Fruit fly (Drosophila melanogaster) whole organism, embryonic: Measurements from ENCODE around the gene shakB.

Experiments
- CG1024 ChIP-seq: fragments of 200-800 bp; sonication (Bioruptor generic); IDR thresholded peaks from 2 replicates; pipeline ENCODE4 v1.3.6; 2022; ENCODE audit warnings: missing biosample characterization, missing genetic modification characterization
- CG14441 ChIP-seq: fragments of 200-800 bp; sonication (Bioruptor generic); IDR thresholded peaks from 2 replicates; pipeline ENCODE4 v1.3.6; 2022; ENCODE audit warnings: missing biosample characterization, missing genetic modification characterization
- CG15011 ChIP-seq: fragments of 200-800 bp; sonication (Bioruptor generic); optimal IDR thresholded peaks from 3 replicates; lab custom pipeline; 2018; ENCODE audit warnings: missing biosample characterization, mild to moderate bottlenecking, missing genetic modification characterization
- CG15073 ChIP-seq: fragments of 200-800 bp; sonication (Bioruptor generic); optimal IDR thresholded peaks from 2 replicates; lab custom pipeline; 2016; ENCODE audit warnings: missing biosample characterization, missing genetic modification characterization
- CG17612 ChIP-seq: fragments of 200-800 bp; sonication (Bioruptor generic); IDR thresholded peaks from 2 replicates; pipeline ENCODE4 v1.3.6; 2022; ENCODE audit warnings: missing biosample characterization, missing genetic modification characterization
- CG17802 ChIP-seq: fragments of 200-800 bp; sonication (Bioruptor generic); optimal IDR thresholded peaks from 2 replicates; lab custom pipeline; 2018; ENCODE audit warnings: missing biosample characterization, mild to moderate bottlenecking, missing genetic modification characterization, moderate library complexity
- CG1832 ChIP-seq: fragments of 200-800 bp; sonication (Bioruptor generic); optimal IDR thresholded peaks from 2 replicates; lab custom pipeline; 2017; ENCODE audit warnings: missing biosample characterization, mild to moderate bottlenecking, missing genetic modification characterization, inconsistent platforms
- CG2199 ChIP-seq: fragments of 200-800 bp; sonication (Bioruptor generic); IDR thresholded peaks from 3 replicates; pipeline ENCODE4 v1.3.6; 2022; ENCODE audit warnings: missing biosample characterization, missing genetic modification characterization
- CG32772 ChIP-seq: fragments of 200-800 bp; sonication (Bioruptor generic); IDR thresholded peaks from 2 replicates; pipeline ENCODE4 v1.3.6; 2022; ENCODE audit warnings: missing biosample characterization, missing genetic modification characterization
- CG34422 ChIP-seq: fragments of 200-800 bp; sonication (Bioruptor generic); IDR thresholded peaks from 3 replicates; pipeline ENCODE4 v1.3.6; 2022; ENCODE audit warnings: missing biosample characterization, missing genetic modification characterization
- CG43689 ChIP-seq: fragments of 200-800 bp; sonication (Bioruptor generic); IDR thresholded peaks from 2 replicates; pipeline ENCODE4 v1.3.6; 2022; ENCODE audit warnings: missing biosample characterization, missing genetic modification characterization
- CG4617 ChIP-seq: fragments of 200-800 bp; sonication (Bioruptor generic); optimal IDR thresholded peaks from 3 replicates; lab custom pipeline; 2016; ENCODE audit warnings: missing biosample characterization, missing genetic modification characterization, borderline replicate concordance
- CG7556 ChIP-seq: fragments of 200-800 bp; sonication (Bioruptor generic); optimal IDR thresholded peaks from 2 replicates; lab custom pipeline; 2017; ENCODE audit warnings: missing biosample characterization, mild to moderate bottlenecking, missing genetic modification characterization
- Camta ChIP-seq: fragments of 200-800 bp; sonication (Bioruptor generic); optimal IDR thresholded peaks from 2 replicates; lab custom pipeline; 2016; ENCODE audit warnings: missing biosample characterization, missing genetic modification characterization
- Ets97D ChIP-seq: fragments of 200-800 bp; sonication (Bioruptor generic); optimal IDR thresholded peaks from 3 replicates; lab custom pipeline; 2016; ENCODE audit warnings: missing biosample characterization, missing genetic modification characterization
- HHEX ChIP-seq: fragments of 200-800 bp; sonication (Bioruptor generic); optimal IDR thresholded peaks from 3 replicates; lab custom pipeline; 2017; ENCODE audit warnings: missing biosample characterization, mild to moderate bottlenecking, missing genetic modification characterization, missing genetic modification reagents
- Hr39 ChIP-seq: fragments of >200 bp; optimal IDR thresholded peaks from 2 replicates; lab custom pipeline; 2017
- Lpt ChIP-seq: fragments of >200 bp; optimal IDR thresholded peaks from 2 replicates; lab custom pipeline; 2018; ENCODE audit warnings: missing biosample characterization, missing genetic modification characterization
- Mad ChIP-seq: fragments of 200-800 bp; sonication (Bioruptor generic); optimal IDR thresholded peaks from 2 replicates; lab custom pipeline; 2016; ENCODE audit warnings: missing biosample characterization, missing genetic modification characterization
- Med ChIP-seq: fragments of 200-800 bp; sonication (Bioruptor generic); peaks from one replicate; lab custom pipeline; 2016; ENCODE audit warnings: missing biosample characterization, missing genetic modification characterization, mild to moderate bottlenecking, inconsistent platforms, moderate library complexity
- Myb ChIP-seq: fragments of 200-800 bp; sonication (Bioruptor generic); optimal IDR thresholded peaks from 2 replicates; lab custom pipeline; 2016; ENCODE audit warnings: missing biosample characterization, missing genetic modification characterization
- NC2β ChIP-seq: fragments of 200-800 bp; sonication (Bioruptor generic); optimal IDR thresholded peaks from 2 replicates; lab custom pipeline; 2016; ENCODE audit warnings: missing biosample characterization, missing genetic modification characterization
- NfI ChIP-seq: fragments of 200-800 bp; sonication (Bioruptor generic); optimal IDR thresholded peaks from 3 replicates; lab custom pipeline; 2018; ENCODE audit warnings: missing biosample characterization, mild to moderate bottlenecking, missing genetic modification characterization, moderate library complexity
- Rfx ChIP-seq: fragments of 200-800 bp; sonication (Bioruptor generic); IDR thresholded peaks from 2 replicates; pipeline ENCODE4 v1.3.6; 2022; ENCODE audit warnings: missing biosample characterization, missing genetic modification characterization
- Ssrp ChIP-seq: fragments of 200-800 bp; sonication (Bioruptor generic); optimal IDR thresholded peaks from 2 replicates; lab custom pipeline; 2018; ENCODE audit warnings: missing biosample characterization, mild to moderate bottlenecking, missing genetic modification characterization, moderate library complexity
- Xrp1 ChIP-seq: fragments of 200-800 bp; sonication (Bioruptor generic); IDR thresholded peaks from 2 replicates; pipeline ENCODE4 v1.3.6; 2022; ENCODE audit warnings: missing biosample characterization, missing genetic modification characterization
- cad ChIP-seq: fragments of >200 bp; optimal IDR thresholded peaks from 2 replicates; lab custom pipeline; 2017; ENCODE audit warnings: missing biosample characterization, missing genetic modification characterization
- dan ChIP-seq: fragments of 200-800 bp; sonication (Bioruptor generic); IDR thresholded peaks from 2 replicates; pipeline ENCODE4 v1.3.6; 2022; ENCODE audit warnings: missing biosample characterization, missing genetic modification characterization
- dmrt99B ChIP-seq: fragments of 200-800 bp; sonication (Bioruptor generic); optimal IDR thresholded peaks from 2 replicates; lab custom pipeline; 2018; ENCODE audit warnings: missing biosample characterization, mild to moderate bottlenecking, missing genetic modification characterization, moderate library complexity
- emc ChIP-seq: fragments of 200-800 bp; sonication (Bioruptor generic); optimal IDR thresholded peaks from 2 replicates; lab custom pipeline; 2016; ENCODE audit warnings: missing biosample characterization, missing genetic modification characterization
- kay ChIP-seq: fragments of 200-800 bp; sonication (Bioruptor generic); optimal IDR thresholded peaks from 2 replicates; lab custom pipeline; 2016; ENCODE audit warnings: missing biosample characterization, missing genetic modification characterization
- kni ChIP-seq: fragments of 200-800 bp; sonication (Bioruptor generic); optimal IDR thresholded peaks from 3 replicates; lab custom pipeline; 2017; ENCODE audit warnings: mild to moderate bottlenecking, missing biosample characterization, missing genetic modification reagents, missing genetic modification characterization
- lilli ChIP-seq: fragments of 200-800 bp; sonication (Bioruptor generic); optimal IDR thresholded peaks from 3 replicates; lab custom pipeline; 2016; ENCODE audit warnings: missing biosample characterization, missing genetic modification characterization
- mam ChIP-seq: fragments of 200-800 bp; sonication (Bioruptor generic); optimal IDR thresholded peaks from 3 replicates; lab custom pipeline; 2016; ENCODE audit warnings: missing biosample characterization, missing genetic modification characterization
- prd ChIP-seq, 3 experiments: fragments of >200 bp in 2 of 3; fragments of 200-800 bp in 1 of 3; sonication (Bioruptor generic) in 1 of 3; optimal IDR thresholded peaks in 2 of 3; IDR thresholded peaks in 1 of 3; 2 replicates in 2 of 3; 3 replicates in 1 of 3; pipeline versions ENCODE4 v1.3.6 to Lab custom; 2017 to 2022; ENCODE audit warnings: missing biosample characterization in 1 of 3, missing genetic modification characterization in 1 of 3
- run ChIP-seq: fragments of 200-800 bp; sonication (Bioruptor generic); optimal IDR thresholded peaks from 3 replicates; lab custom pipeline; 2018; ENCODE audit warnings: missing biosample characterization, mild to moderate bottlenecking, missing genetic modification characterization
- sens ChIP-seq: fragments of 200-800 bp; sonication (Bioruptor generic); peaks from one replicate; lab custom pipeline; 2016; ENCODE audit warnings: missing biosample characterization, missing genetic modification characterization
- sens-2 ChIP-seq: fragments of 200-800 bp; sonication (Bioruptor generic); IDR thresholded peaks from 2 replicates; pipeline ENCODE4 v1.3.6; 2022; ENCODE audit warnings: missing biosample characterization, missing genetic modification characterization
- sr ChIP-seq: fragments of 200-800 bp; sonication (Bioruptor generic); IDR thresholded peaks from 3 replicates; pipeline ENCODE4 v1.3.6; 2022; ENCODE audit warnings: missing biosample characterization, missing genetic modification characterization
- tll ChIP-seq, 2 experiments: fragments of 200-800 bp in 1 of 2; fragments of >200 bp in 1 of 2; sonication (Bioruptor generic) in 1 of 2; optimal IDR thresholded peaks; 2 replicates each; lab custom pipeline; 2017 to 2019; ENCODE audit warnings: missing biosample characterization in 2 of 2, missing genetic modification characterization in 2 of 2, mild to moderate bottlenecking in 1 of 2, moderate library complexity in 1 of 2
- wor ChIP-seq: fragments of 200-800 bp; sonication (Bioruptor generic); IDR thresholded peaks from 2 replicates; pipeline ENCODE4 v1.3.6; 2022; ENCODE audit warnings: missing biosample characterization, missing genetic modification characterization

Gene shakB

DNA sequence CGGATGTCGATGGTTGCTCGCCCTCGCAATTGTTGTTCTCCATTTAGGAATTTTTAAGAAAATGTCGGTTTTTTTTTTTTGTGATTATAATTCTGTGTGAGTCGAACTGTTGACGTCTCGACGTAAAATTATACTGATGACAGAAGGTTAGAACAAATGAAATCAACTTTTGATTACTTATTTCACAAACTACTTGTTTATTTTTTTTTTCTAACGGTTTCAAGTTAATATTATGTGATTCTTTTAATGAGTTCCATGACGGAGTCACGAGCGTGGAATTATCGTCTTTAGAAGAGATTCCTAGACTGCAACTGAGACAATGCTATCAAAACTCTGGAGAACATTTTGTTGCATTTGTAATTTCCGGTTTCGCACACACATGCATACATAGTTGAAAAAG lies 57.6 kb downstream of the shakB start, which contains the start of gene CG1314:
Gene CG1314 (minus strand): TSS at position 101 of the 400 bp plus-strand sequence.
- TF ChIP-seq CG1832 (no peak), Rfx (GFP tag; lab: Robert Waterston, UW) (no peak), Camta (no peak), CG14441 (GFP tag; lab: Robert Waterston, UW) (no peak), lilli (GFP tag; lab: Kevin White, UChicago) (no peak), CG1024 (no peak), emc (GFP tag; lab: Kevin White, UChicago) (no peak), dmrt99B (no peak), CG34422 (GFP tag; lab: Robert Waterston, UW) (no peak), HHEX (no peak), Ssrp (tag; lab: Kevin White, UChicago) (no peak), tll (GFP tag; optimal IDR thresholded peaks at IDR 0.05; lab: Kevin White, UChicago) (no peak)

DNA sequence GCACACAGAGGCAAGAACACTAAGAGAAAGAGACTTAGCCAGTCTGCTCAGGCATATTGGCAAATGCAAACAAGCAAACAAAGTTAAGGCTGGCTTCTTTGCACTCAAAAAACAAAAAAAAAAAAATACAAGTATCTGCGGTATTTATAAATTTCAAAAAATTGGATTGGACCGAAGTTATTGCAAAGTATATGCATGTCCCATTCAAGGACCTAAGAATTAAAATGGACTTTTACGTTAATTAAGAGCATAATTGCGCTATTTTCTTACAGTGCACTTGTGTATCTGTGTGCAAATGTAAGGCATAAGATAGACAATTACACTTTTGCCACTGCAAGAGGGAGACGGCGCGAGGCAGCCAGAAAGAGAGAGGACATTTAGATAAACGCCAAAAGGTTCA lies 63.1 kb downstream of the shakB start:
- no peak for TF ChIP-seq kay
- TF ChIP-seq sens (GFP tag; lab: Kevin White, UChicago): peak; percentile 10
- TF ChIP-seq wor: no peak
- no peak for TF ChIP-seq CG2199
- TF ChIP-seq sr: no peak
- TF ChIP-seq sens-2 (GFP tag; lab: Robert Waterston, UW): 0 out of 2 replicates have a peak, but pooled peaks have one; percentile 10
- TF ChIP-seq NC2β: no peak
- TF ChIP-seq prd (optimal IDR thresholded peaks at IDR 0.05; lab: Kevin White, UChicago): no peak
- TF ChIP-seq prd (GFP tag; IDR thresholded peaks at IDR 0.05; lab: Robert Waterston, UW): peak; percentile 62; the same call in 2 of the 3 replicates
- 0 out of 2 replicates have a peak, but pooled peaks have one; percentile 21 for TF ChIP-seq CG32772 (GFP tag; lab: Robert Waterston, UW)
- no peak for TF ChIP-seq run (tag; lab: Kevin White, UChicago)
- no peak for TF ChIP-seq dan (GFP tag; lab: Robert Waterston, UW)
- no peak for TF ChIP-seq CG17802 (tag; lab: Kevin White, UChicago)
- no peak for TF ChIP-seq CG43689 (GFP tag; lab: Robert Waterston, UW)
- no peak for TF ChIP-seq CG4617 (GFP tag; lab: Kevin White, UChicago)
- no peak for TF ChIP-seq CG17612 (GFP tag; lab: Robert Waterston, UW)
- TF ChIP-seq cad (GFP tag; lab: Kevin White, UChicago): no peak
- TF ChIP-seq CG15073 (GFP tag; lab: Kevin White, UChicago): no peak
- TF ChIP-seq Rfx (GFP tag; lab: Robert Waterston, UW): 0 out of 2 replicates have a peak, but pooled peaks have one; percentile 7
- TF ChIP-seq kni (GFP tag; lab: Kevin White, UChicago): no peak
- no peak for TF ChIP-seq Ets97D
- no peak for TF ChIP-seq Lpt (GFP tag; lab: Kevin White, UChicago)
- TF ChIP-seq mam: no peak
- TF ChIP-seq NfI (GFP tag; lab: Kevin White, UChicago): no peak
- TF ChIP-seq Med (GFP tag; lab: Kevin White, UChicago): peak; percentile 26
- TF ChIP-seq Myb (GFP tag; lab: Kevin White, UChicago): no peak
- no peak for TF ChIP-seq CG15011 (GFP tag; lab: Kevin White, UChicago)
- no peak for TF ChIP-seq CG7556 (GFP tag; lab: Kevin White, UChicago)
- TF ChIP-seq, all 482 proteins: peak for 6

DNA sequence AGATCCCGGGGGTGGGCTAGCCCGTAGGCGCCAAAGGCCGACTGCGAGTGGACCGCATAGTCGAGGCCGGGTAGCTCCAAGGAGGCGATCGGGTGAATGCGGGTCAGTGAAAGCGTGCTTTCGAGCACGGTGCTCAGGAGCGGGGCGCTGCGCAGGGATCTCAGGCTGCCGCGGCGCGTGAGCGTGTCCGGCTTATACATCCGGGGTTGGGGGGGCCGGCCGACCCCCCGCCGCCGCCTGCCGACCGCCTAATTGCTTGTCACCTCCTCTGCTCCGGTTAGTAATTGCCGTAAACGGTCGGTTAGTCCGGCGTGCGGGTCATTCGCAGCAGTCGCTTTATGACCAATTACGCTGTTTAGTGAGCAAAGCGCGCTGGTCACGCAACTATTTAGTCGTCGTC lies 100.7 kb downstream of the shakB start:
- TF ChIP-seq Hr39 (lab: Kevin White, UChicago) (peak; percentile 86), Mad (GFP tag; lab: Kevin White, UChicago) (no peak), Xrp1 (GFP tag; lab: Robert Waterston, UW) (no peak)
- TF ChIP-seq, all 482 proteins: peak for 1
